Fruit fly (Drosophila melanogaster) whole organism, embryonic: ENCODE data around the gene Gmap.
A peak's percentile ranks its signal among the peaks of the same experiment; 100 is the strongest.

ENCODE experiments used
- Asciz ChIP-seq: fragments of 200-800 bp; sonication (Bioruptor generic); optimal IDR thresholded peaks from 2 replicates; lab custom pipeline; 2017; ENCODE audit warnings: missing biosample characterization, mild to moderate bottlenecking, missing genetic modification characterization, missing genetic modification reagents
- Blimp-1 ChIP-seq: fragments of 200-800 bp; sonication (Bioruptor generic); optimal IDR thresholded peaks from 3 replicates; lab custom pipeline; 2018; ENCODE audit warnings: missing biosample characterization, missing genetic modification characterization, mild to moderate bottlenecking, moderate library complexity, missing genetic modification reagents
- CG10366 ChIP-seq: fragments of 200-800 bp; sonication (Bioruptor generic); IDR thresholded peaks from 2 replicates; pipeline ENCODE4 v1.3.6; 2022; ENCODE audit warnings: missing biosample characterization, missing genetic modification characterization
- CG10543 ChIP-seq: fragments of 200-800 bp; sonication (Bioruptor generic); optimal IDR thresholded peaks from 3 replicates; lab custom pipeline; 2017; ENCODE audit warnings: missing biosample characterization, mild to moderate bottlenecking, missing genetic modification characterization, moderate library complexity
- CG10654 ChIP-seq: fragments of 200-800 bp; sonication (Bioruptor generic); optimal IDR thresholded peaks from 2 replicates; lab custom pipeline; 2016; ENCODE audit warnings: missing biosample characterization, missing genetic modification characterization
- CG10979 ChIP-seq: fragments of 200-800 bp; sonication (Bioruptor generic); optimal IDR thresholded peaks from 2 replicates; lab custom pipeline; 2018; ENCODE audit warnings: missing biosample characterization, mild to moderate bottlenecking, missing genetic modification characterization, moderate library complexity
- CG12155 ChIP-seq: fragments of 200-800 bp; sonication (Bioruptor generic); optimal IDR thresholded peaks from 3 replicates; lab custom pipeline; 2016; ENCODE audit warnings: missing biosample characterization, missing genetic modification characterization
- CG12659 ChIP-seq: fragments of 200-800 bp; sonication (Bioruptor generic); optimal IDR thresholded peaks from 3 replicates; lab custom pipeline; 2017; ENCODE audit warnings: mild to moderate bottlenecking, missing biosample characterization, missing genetic modification reagents, missing genetic modification characterization
- CG15073 ChIP-seq: fragments of 200-800 bp; sonication (Bioruptor generic); optimal IDR thresholded peaks from 2 replicates; lab custom pipeline; 2016; ENCODE audit warnings: missing biosample characterization, missing genetic modification characterization
- CG16813 ChIP-seq: fragments of 200-800 bp; sonication (Bioruptor generic); IDR thresholded peaks from 3 replicates; pipeline ENCODE4 v1.3.6; 2022; ENCODE audit warnings: missing biosample characterization, missing genetic modification characterization; ENCODE audit not compliant: partially characterized antibody
- CG17385 ChIP-seq: fragments of 200-800 bp; sonication (Bioruptor generic); optimal IDR thresholded peaks from 3 replicates; lab custom pipeline; 2018; ENCODE audit warnings: missing biosample characterization, mild to moderate bottlenecking, missing genetic modification characterization
- CG17568 ChIP-seq: fragments of 200-800 bp; sonication (Bioruptor generic); optimal IDR thresholded peaks from 2 replicates; lab custom pipeline; 2018; ENCODE audit warnings: missing biosample characterization, mild to moderate bottlenecking, missing genetic modification characterization, moderate library complexity
- CG2889 ChIP-seq: fragments of 200-800 bp; sonication (Bioruptor generic); IDR thresholded peaks from 3 replicates; pipeline ENCODE4 v1.3.6; 2022; ENCODE audit warnings: missing biosample characterization, missing genetic modification characterization
- CG3065 ChIP-seq: fragments of 200-800 bp; sonication (Bioruptor generic); optimal IDR thresholded peaks from 2 replicates; lab custom pipeline; 2016; ENCODE audit warnings: missing biosample characterization, missing genetic modification characterization
- CG3163 ChIP-seq: fragments of 200-800 bp; sonication (Bioruptor generic); optimal IDR thresholded peaks from 3 replicates; lab custom pipeline; 2016; ENCODE audit warnings: missing biosample characterization, missing genetic modification characterization
- CG32532 ChIP-seq: fragments of 200-800 bp; sonication (Bioruptor generic); IDR thresholded peaks from 2 replicates; pipeline ENCODE4 v1.3.6; 2022; ENCODE audit warnings: missing biosample characterization, missing genetic modification characterization
- CG3847 ChIP-seq: fragments of 200-800 bp; sonication (Bioruptor generic); IDR thresholded peaks from 2 replicates; pipeline ENCODE4 v1.3.6; 2022; ENCODE audit warnings: missing biosample characterization, missing genetic modification characterization
- CG4820 ChIP-seq: fragments of 200-800 bp; sonication (Bioruptor generic); optimal IDR thresholded peaks from 3 replicates; lab custom pipeline; 2016; ENCODE audit warnings: missing biosample characterization, missing genetic modification characterization
- CG6689 ChIP-seq: fragments of 200-800 bp; sonication (Bioruptor generic); IDR thresholded peaks from 2 replicates; pipeline ENCODE4 v1.3.6; 2022; ENCODE audit warnings: missing biosample characterization, missing genetic modification characterization
- Camta ChIP-seq: fragments of 200-800 bp; sonication (Bioruptor generic); optimal IDR thresholded peaks from 2 replicates; lab custom pipeline; 2016; ENCODE audit warnings: missing biosample characterization, missing genetic modification characterization
- Dip3 ChIP-seq: fragments of 200-800 bp; sonication (Bioruptor generic); optimal IDR thresholded peaks from 3 replicates; lab custom pipeline; 2016; ENCODE audit warnings: missing biosample characterization, missing genetic modification characterization
- Dp ChIP-seq: fragments of 200-800 bp; sonication (Bioruptor generic); optimal IDR thresholded peaks from 2 replicates; lab custom pipeline; 2018; ENCODE audit warnings: missing biosample characterization, mild to moderate bottlenecking, missing genetic modification characterization, moderate library complexity
- GATAe ChIP-seq: fragments of 200-800 bp; sonication (Bioruptor generic); conservative IDR thresholded peaks from 2 replicates; pipeline ENCODE4 v1.3.6; 2022; ENCODE audit warnings: missing biosample characterization, missing genetic modification characterization
- H15 ChIP-seq: fragments of 200-800 bp; sonication (Bioruptor generic); IDR thresholded peaks from 3 replicates; pipeline ENCODE4 v1.3.6; 2022; ENCODE audit warnings: missing biosample characterization, missing genetic modification characterization
- Hey ChIP-seq: fragments of 200-800 bp; sonication (Bioruptor generic); optimal IDR thresholded peaks from 3 replicates; lab custom pipeline; 2018; ENCODE audit warnings: missing biosample characterization, mild to moderate bottlenecking, missing genetic modification characterization
- Hr78 ChIP-seq, 2 experiments: fragments of 200-800 bp in 1 of 2; fragments of >200 bp in 1 of 2; sonication (Bioruptor generic) in 1 of 2; optimal IDR thresholded peaks; 2 replicates each; lab custom pipeline; 2017 to 2019; ENCODE audit warnings: missing biosample characterization in 2 of 2, missing genetic modification characterization in 2 of 2, mild to moderate bottlenecking in 1 of 2, moderate library complexity in 1 of 2
- Myb ChIP-seq: fragments of 200-800 bp; sonication (Bioruptor generic); optimal IDR thresholded peaks from 2 replicates; lab custom pipeline; 2016; ENCODE audit warnings: missing biosample characterization, missing genetic modification characterization
- NfI ChIP-seq: fragments of 200-800 bp; sonication (Bioruptor generic); optimal IDR thresholded peaks from 3 replicates; lab custom pipeline; 2018; ENCODE audit warnings: missing biosample characterization, mild to moderate bottlenecking, missing genetic modification characterization, moderate library complexity
- Xbp1 ChIP-seq: fragments of 200-800 bp; sonication (Bioruptor generic); optimal IDR thresholded peaks from 3 replicates; lab custom pipeline; 2016; ENCODE audit warnings: missing biosample characterization, mild to moderate bottlenecking, missing genetic modification characterization
- bcd ChIP-seq: fragments of 200-800 bp; sonication (Bioruptor generic); optimal IDR thresholded peaks from 2 replicates; lab custom pipeline; 2017; ENCODE audit warnings: missing biosample characterization, mild to moderate bottlenecking, missing genetic modification characterization
- bigmax ChIP-seq: fragments of 200-800 bp; sonication (Bioruptor generic); optimal IDR thresholded peaks from 2 replicates; lab custom pipeline; 2018; ENCODE audit warnings: missing biosample characterization, mild to moderate bottlenecking, missing genetic modification characterization
- cad ChIP-seq: fragments of >200 bp; optimal IDR thresholded peaks from 2 replicates; lab custom pipeline; 2017; ENCODE audit warnings: missing biosample characterization, missing genetic modification characterization
- cg ChIP-seq: fragments of 200-800 bp; sonication (Bioruptor generic); optimal IDR thresholded peaks from 3 replicates; lab custom pipeline; 2019; ENCODE audit warnings: missing biosample characterization, mild to moderate bottlenecking, missing genetic modification characterization, moderate library complexity
- ci ChIP-seq: fragments of 200-800 bp; sonication (Bioruptor generic); IDR thresholded peaks from 3 replicates; pipeline ENCODE4 v1.3.6; 2022; ENCODE audit warnings: missing biosample characterization, missing genetic modification characterization
- dimm ChIP-seq: fragments of 200-800 bp; sonication (Bioruptor generic); IDR thresholded peaks from 2 replicates; pipeline ENCODE4 v1.3.6; 2022; ENCODE audit warnings: missing biosample characterization, missing genetic modification characterization
- dysf ChIP-seq: fragments of 200-800 bp; sonication (Bioruptor generic); IDR thresholded peaks from 3 replicates; pipeline ENCODE4 v1.3.6; 2022; ENCODE audit warnings: missing biosample characterization, missing genetic modification characterization
- exex ChIP-seq: fragments of 200-800 bp; sonication (Bioruptor generic); optimal IDR thresholded peaks from 4 replicates; lab custom pipeline; 2018; ENCODE audit warnings: missing biosample characterization, mild to moderate bottlenecking, missing genetic modification characterization, moderate library complexity
- gem ChIP-seq: fragments of 200-800 bp; sonication (Bioruptor generic); optimal IDR thresholded peaks from 2 replicates; lab custom pipeline; 2019; ENCODE audit warnings: missing biosample characterization, mild to moderate bottlenecking, missing genetic modification characterization, moderate library complexity
- grn ChIP-seq: fragments of 200-800 bp; sonication (Bioruptor generic); optimal IDR thresholded peaks from 3 replicates; lab custom pipeline; 2017; ENCODE audit warnings: missing biosample characterization, missing genetic modification characterization
- inv ChIP-seq: fragments of 200-800 bp; sonication (Bioruptor generic); IDR thresholded peaks from 2 replicates; pipeline ENCODE4 v1.3.6; 2022; ENCODE audit warnings: missing biosample characterization, missing genetic modification characterization; ENCODE audit not compliant: partially characterized antibody
- kni ChIP-seq: fragments of 200-800 bp; sonication (Bioruptor generic); optimal IDR thresholded peaks from 3 replicates; lab custom pipeline; 2017; ENCODE audit warnings: mild to moderate bottlenecking, missing biosample characterization, missing genetic modification reagents, missing genetic modification characterization
- lilli ChIP-seq: fragments of 200-800 bp; sonication (Bioruptor generic); optimal IDR thresholded peaks from 3 replicates; lab custom pipeline; 2016; ENCODE audit warnings: missing biosample characterization, missing genetic modification characterization
- mirr ChIP-seq: fragments of 200-800 bp; sonication (Bioruptor generic); optimal IDR thresholded peaks from 3 replicates; lab custom pipeline; 2018; ENCODE audit warnings: missing biosample characterization, mild to moderate bottlenecking, missing genetic modification characterization
- prd ChIP-seq, 3 experiments: fragments of >200 bp in 2 of 3; fragments of 200-800 bp in 1 of 3; sonication (Bioruptor generic) in 1 of 3; optimal IDR thresholded peaks in 2 of 3; IDR thresholded peaks in 1 of 3; 2 replicates in 2 of 3; 3 replicates in 1 of 3; pipeline versions ENCODE4 v1.3.6 to Lab custom; 2017 to 2022; ENCODE audit warnings: missing biosample characterization in 1 of 3, missing genetic modification characterization in 1 of 3
- row ChIP-seq: fragments of 200-800 bp; sonication (Bioruptor generic); IDR thresholded peaks from 3 replicates; pipeline ENCODE4 v1.3.6; 2022; ENCODE audit warnings: missing biosample characterization, missing genetic modification characterization
- sens ChIP-seq: fragments of 200-800 bp; sonication (Bioruptor generic); peaks from one replicate; lab custom pipeline; 2016; ENCODE audit warnings: missing biosample characterization, missing genetic modification characterization
- sug ChIP-seq: fragments of 200-800 bp; optimal IDR thresholded peaks from 2 replicates; lab custom pipeline; 2019; ENCODE audit warnings: missing biosample characterization, mild to moderate bottlenecking, missing genetic modification characterization, moderate library complexity
- vnd ChIP-seq: fragments of 200-800 bp; sonication (Bioruptor generic); IDR thresholded peaks from 3 replicates; pipeline ENCODE4 v1.3.6; 2022; ENCODE audit warnings: missing biosample characterization, missing genetic modification characterization; ENCODE audit not compliant: partially characterized antibody
- zf30C ChIP-seq: fragments of 200-800 bp; sonication (Bioruptor generic); optimal IDR thresholded peaks from 3 replicates; lab custom pipeline; 2018; ENCODE audit warnings: missing biosample characterization, mild to moderate bottlenecking, missing genetic modification characterization

Gene Gmap

DNA sequence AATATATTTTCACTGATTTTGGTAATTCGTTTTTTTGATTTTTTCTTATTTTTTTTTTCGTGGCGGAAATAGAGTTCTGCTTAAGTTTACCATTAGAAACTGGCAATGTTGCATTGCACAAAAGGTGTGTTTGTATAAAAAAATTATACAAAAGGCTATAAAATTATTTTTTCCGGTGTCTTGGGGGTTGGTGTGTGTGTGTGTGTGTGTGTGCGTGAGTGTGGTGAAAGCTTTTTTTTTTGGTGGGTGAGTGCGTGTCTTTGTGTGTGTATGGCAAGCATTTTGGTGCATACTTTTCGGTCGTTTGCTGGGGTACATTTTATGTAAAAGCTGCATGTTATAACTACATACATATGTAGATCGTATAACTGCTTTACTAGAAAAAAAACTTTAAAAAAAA, 24.7 kb downstream of the Gmap start (continued):
- TF ChIP-seq CG3163 (GFP tag; lab: Kevin White, UChicago) = no peak
- no peak for TF ChIP-seq CG10979
- TF ChIP-seq NfI = no peak
- no peak for TF ChIP-seq bigmax (GFP tag; lab: Kevin White, UChicago)
- TF ChIP-seq sens (GFP tag; lab: Kevin White, UChicago) = peak; percentile 90
- no peak for TF ChIP-seq CG12659 (GFP tag; lab: Kevin White, UChicago)
- TF ChIP-seq CG2889 = no peak
- no peak for TF ChIP-seq CG17568 (GFP tag; lab: Kevin White, UChicago)
- TF ChIP-seq Dp (GFP tag; lab: Kevin White, UChicago) = no peak
- TF ChIP-seq lilli (GFP tag; lab: Kevin White, UChicago) = peak; percentile 53
- 0 out of 3 replicates have a peak, but pooled peaks have one; percentile 24 for TF ChIP-seq H15 (GFP tag; lab: Robert Waterston, UW)
- no peak for TF ChIP-seq CG3065 (GFP tag; lab: Kevin White, UChicago)
- TF ChIP-seq ci = peak; percentile 45; the same call in 1 of the 3 replicates
- TF ChIP-seq CG10654 (GFP tag; lab: Kevin White, UChicago) = no peak
- TF ChIP-seq dysf (GFP tag; lab: Robert Waterston, UW) = 0 out of 3 replicates have a peak, but pooled peaks have one; percentile 16
- no peak for TF ChIP-seq Hey (tag; lab: Kevin White, UChicago)
- TF ChIP-seq row (GFP tag; lab: Robert Waterston, UW) = peak; percentile 27; the same call in 2 of the 3 replicates
- no peak for TF ChIP-seq kni (GFP tag; lab: Kevin White, UChicago)
- peak; percentile 32 for TF ChIP-seq zf30C
- no peak for TF ChIP-seq CG15073 (GFP tag; lab: Kevin White, UChicago)
- peak; percentile 30 for TF ChIP-seq Xbp1 (GFP tag; lab: Kevin White, UChicago)
- peak; percentile 57 for TF ChIP-seq cg
- no peak for TF ChIP-seq CG17385 (GFP tag; lab: Kevin White, UChicago)

- TF ChIP-seq inv (GFP tag; lab: Robert Waterston, UW) (no peak), vnd (GFP tag; lab: Robert Waterston, UW) (no peak), Myb (GFP tag; lab: Kevin White, UChicago) (no peak), Hr78 (GFP tag; optimal IDR thresholded peaks at IDR 0.05; lab: Kevin White, UChicago) (peak in 1 of 2 experiments; percentile 72), Asciz (no peak), cad (GFP tag; lab: Kevin White, UChicago) (no peak), exex (tag; lab: Kevin White, UChicago) (peak; percentile 60), grn (GFP tag; lab: Kevin White, UChicago) (peak; percentile 96), dimm (GFP tag; lab: Robert Waterston, UW) (no peak), Camta (GFP tag; lab: Kevin White, UChicago) (no peak), CG6689 (GFP tag; lab: Robert Waterston, UW) (no peak), GATAe (GFP tag; lab: Robert Waterston, UW) (peak; percentile 46; the same call in 1 of the 2 replicates), CG3847 (no peak), CG10543 (peak; percentile 19), Blimp-1 (GFP tag; lab: Kevin White, UChicago) (no peak), mirr (peak; percentile 1), CG16813 (GFP tag; lab: Robert Waterston, UW) (no peak), gem (tag; lab: Kevin White, UChicago) (no peak), CG12155 (GFP tag; lab: Kevin White, UChicago) (peak; percentile 1), prd (optimal IDR thresholded peaks at IDR 0.05; lab: Kevin White, UChicago) (no peak), prd (GFP tag; IDR thresholded peaks at IDR 0.05; lab: Robert Waterston, UW) (no peak), bcd (GFP tag; lab: Kevin White, UChicago) (no peak), sug (tag; lab: Kevin White, UChicago) (peak; percentile 75), CG10366 (GFP tag; lab: Robert Waterston, UW) (no peak), Dip3 (GFP tag; lab: Kevin White, UChicago) (no peak), CG32532 (GFP tag; lab: Robert Waterston, UW) (no peak), CG4820 (GFP tag; lab: Kevin White, UChicago) (no peak)
These were observed 35.9 kb downstream of the Gmap start for dm6 chrX:15522426-15523153.
